Fruit fly (Drosophila melanogaster) whole organism, embryonic: Measurements from ENCODE around the gene CG14795.

Experiments used
- CG30403 ChIP-seq: fragments of 200-800 bp; sonication (Bioruptor generic); optimal IDR thresholded peaks from 3 replicates; lab custom pipeline; 2016; ENCODE audit warnings: missing biosample characterization, missing genetic modification characterization
- CHES-1-like ChIP-seq: fragments of 200-800 bp; sonication (Bioruptor generic); optimal IDR thresholded peaks from 2 replicates; lab custom pipeline; 2016; ENCODE audit warnings: missing biosample characterization, missing genetic modification characterization
- H15 ChIP-seq: fragments of 200-800 bp; sonication (Bioruptor generic); IDR thresholded peaks from 3 replicates; pipeline ENCODE4 v1.3.6; 2022; ENCODE audit warnings: missing biosample characterization, missing genetic modification characterization
- Oli ChIP-seq: fragments of 200-800 bp; sonication (Bioruptor generic); optimal IDR thresholded peaks from 2 replicates; lab custom pipeline; 2018; ENCODE audit warnings: missing biosample characterization, mild to moderate bottlenecking, missing genetic modification characterization, moderate library complexity
- Sox100B ChIP-seq: fragments of 200-800 bp; sonication (Bioruptor generic); optimal IDR thresholded peaks from 3 replicates; lab custom pipeline; 2018; ENCODE audit warnings: missing biosample characterization, mild to moderate bottlenecking, missing genetic modification characterization
- ase ChIP-seq: fragments of 200-800 bp; sonication (Bioruptor generic); IDR thresholded peaks from 3 replicates; pipeline ENCODE4 v1.3.6; 2022; ENCODE audit warnings: missing biosample characterization, missing genetic modification characterization
- cas ChIP-seq: fragments of 200-800 bp; sonication (Bioruptor generic); IDR thresholded peaks from 2 replicates; pipeline ENCODE4 v1.3.6; 2022; ENCODE audit warnings: missing biosample characterization, missing genetic modification characterization
- h ChIP-seq: fragments of >200 bp; optimal IDR thresholded peaks from 2 replicates; lab custom pipeline; 2017
- zen ChIP-seq: fragments of 200-800 bp; sonication (Bioruptor generic); optimal IDR thresholded peaks from 3 replicates; lab custom pipeline; 2018; ENCODE audit warnings: missing biosample characterization, mild to moderate bottlenecking, missing genetic modification characterization, moderate library complexity

dm6 chrX:1476848-1477247 is 35.8 kb downstream of the CG14795 start, which contains the start of the genes Rab27 and mei-38:
- peak; percentile 53 for TF ChIP-seq zen (tag; lab: Kevin White, UChicago)
- peak; percentile 19 for TF ChIP-seq CG30403 (GFP tag; lab: Kevin White, UChicago)
- TF ChIP-seq cas, result no peak
- TF ChIP-seq Sox100B (GFP tag; lab: Kevin White, UChicago), result no peak
- TF ChIP-seq Oli, result no peak
- no peak for TF ChIP-seq h
- no peak for TF ChIP-seq H15
- no peak for TF ChIP-seq ase (GFP tag; lab: Robert Waterston, UW)
- peak; percentile 32 for TF ChIP-seq CHES-1-like (GFP tag; lab: Kevin White, UChicago)
